Fruit fly (Drosophila melanogaster): ENCODE results near the gene CG3081.

The CG3081 gene

DNA sequence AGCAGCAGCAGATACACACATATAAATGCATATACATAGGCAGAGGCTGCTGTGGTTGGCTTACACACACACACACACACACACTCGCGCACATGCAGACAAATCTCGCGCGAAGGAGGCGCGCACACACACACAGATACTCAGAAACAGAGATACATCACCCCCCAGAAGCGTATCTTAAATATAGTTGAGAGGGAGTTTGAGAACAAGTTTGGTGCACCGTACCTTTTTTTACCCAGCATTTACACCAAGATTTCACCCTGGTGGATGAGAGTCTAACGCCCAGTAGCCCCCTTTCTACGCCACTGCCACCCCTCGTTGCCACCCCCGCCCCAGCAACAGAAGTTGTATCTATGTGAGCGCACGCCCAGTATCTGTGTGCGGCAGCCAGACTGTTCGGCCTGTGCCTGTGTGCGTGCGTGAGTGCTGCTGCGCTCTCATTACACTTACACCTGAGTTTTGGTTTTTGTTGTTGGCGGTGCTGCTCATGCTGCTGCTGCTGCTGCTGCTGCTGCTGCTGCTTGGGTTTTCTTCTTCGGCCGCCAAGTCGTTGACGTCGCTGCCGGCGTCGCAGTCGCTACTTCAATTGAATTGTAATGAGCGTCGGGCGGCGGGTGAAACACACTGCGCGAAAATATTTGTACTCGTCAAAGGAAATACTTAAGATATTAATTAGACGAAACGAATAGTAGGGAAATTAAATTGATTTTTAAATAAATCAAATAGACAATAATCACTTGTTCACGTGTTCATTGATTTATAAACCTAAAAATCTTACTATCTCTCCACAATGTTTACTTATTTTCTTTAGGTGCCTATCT, 53.6 kb downstream of the CG3081 start (continued):
- TF ChIP-seq emc (GFP tag; optimal IDR thresholded peaks at IDR 0.05) (no peak), Usf (GFP tag; optimal IDR thresholded peaks at IDR 0.05) (peak; percentile 89), CG12071 (GFP tag; optimal IDR thresholded peaks at IDR 0.05) (peak; percentile 69), CG4707 (GFP tag; optimal IDR thresholded peaks at IDR 0.05) (peak; percentile 49), Fer2 (tag; optimal IDR thresholded peaks at IDR 0.05) (peak; percentile 10), ac (GFP tag; optimal IDR thresholded peaks at IDR 0.05) (peak; percentile 54), chm (GFP tag; IDR thresholded peaks at IDR 0.05) (peak; percentile 95), CG8924 (tag; optimal IDR thresholded peaks at IDR 0.05) (peak; percentile 77), pfk (GFP tag; optimal IDR thresholded peaks at IDR 0.05) (no peak), CG3065 (GFP tag; optimal IDR thresholded peaks at IDR 0.05) (peak; percentile 60), CG8765 (GFP tag; IDR thresholded peaks at IDR 0.05) (peak; percentile 91), Lhr (GFP tag; optimal IDR thresholded peaks at IDR 0.05) (peak; percentile 38), CG17912 (GFP tag; optimal IDR thresholded peaks at IDR 0.05) (no peak), CG32532 (GFP tag; IDR thresholded peaks at IDR 0.05) (peak; percentile 92), Bgb (GFP tag; IDR thresholded peaks at IDR 0.05; ENCODE audit: partially characterized antibody) (no peak), CG7987 (GFP tag; optimal IDR thresholded peaks at IDR 0.05) (no peak), gce (GFP tag; IDR thresholded peaks at IDR 0.05) (peak; percentile 88), CG30403 (GFP tag; optimal IDR thresholded peaks at IDR 0.05) (peak; percentile 81), CG8478 (optimal IDR thresholded peaks at IDR 0.05) (peak; percentile 67), CG4360 (GFP tag; IDR thresholded peaks at IDR 0.05) (peak; percentile 56; the same call in 1 of the 2 replicates), lab (GFP tag; optimal IDR thresholded peaks at IDR 0.05) (peak; percentile 88), tna (GFP tag; IDR thresholded peaks at IDR 0.05; ENCODE audit: partially characterized antibody) (no peak), Nf-YB (GFP tag; optimal IDR thresholded peaks at IDR 0.05) (peak; percentile 96), HLH54F (GFP tag; optimal IDR thresholded peaks at IDR 0.05) (peak; percentile 12), tx (GFP tag; optimal IDR thresholded peaks at IDR 0.05) (peak; percentile 51), CG1832 (GFP tag; optimal IDR thresholded peaks at IDR 0.05) (peak; percentile 31), Adf1 (GFP tag; IDR thresholded peaks at IDR 0.05) (peak; percentile 75), CG2712 (tag; optimal IDR thresholded peaks at IDR 0.05) (peak; percentile 84), CG6689 (GFP tag; IDR thresholded peaks at IDR 0.05) (peak; percentile 90), Taf1 (GFP tag; IDR thresholded peaks at IDR 0.05) (peak; percentile 91), tup (GFP tag; optimal IDR thresholded peaks at IDR 0.05) (no peak), CG10654 (GFP tag; optimal IDR thresholded peaks at IDR 0.05) (peak; percentile 77), schlank (tag; optimal IDR thresholded peaks at IDR 0.05) (peak; percentile 56), Sry-δ (GFP tag; optimal IDR thresholded peaks at IDR 0.05) (no peak), CG2875 (GFP tag; optimal IDR thresholded peaks at IDR 0.05) (peak; percentile 75), pho (GFP tag; optimal IDR thresholded peaks at IDR 0.05) (no peak), hb (GFP tag; IDR thresholded peaks at IDR 0.05; ENCODE audit: partially characterized antibody) (no peak), vvl (GFP tag; IDR thresholded peaks at IDR 0.05) (peak; percentile 96), Fer3 (tag; optimal IDR thresholded peaks at IDR 0.05) (peak; percentile 70), CG8290 (GFP tag; optimal IDR thresholded peaks at IDR 0.05) (peak; percentile 14), CG8290 (tag; optimal IDR thresholded peaks at IDR 0.05) (peak in 1 of 2 experiments; percentile 96), E2f1 (GFP tag; IDR thresholded peaks at IDR 0.05) (peak; percentile 88), sens-2 (GFP tag; IDR thresholded peaks at IDR 0.05) (peak; percentile 87; the same call in 1 of the 2 replicates), Lim3 (GFP tag; IDR thresholded peaks at IDR 0.05) (peak; percentile 51; the same call in 1 of the 2 replicates), CG4854 (GFP tag; optimal IDR thresholded peaks at IDR 0.05) (no peak), lilli (GFP tag; optimal IDR thresholded peaks at IDR 0.05) (peak; percentile 56), CG12236 (GFP tag; optimal IDR thresholded peaks at IDR 0.05) (no peak), gsb (GFP tag; IDR thresholded peaks at IDR 0.05) (peak; percentile 45; the same call in 1 of the 2 replicates), Ets65A (GFP tag) (peak; percentile 29), CG10431 (GFP tag; optimal IDR thresholded peaks at IDR 0.05) (no peak)

Data from whole organism, embryonic.